Fruit fly (Drosophila melanogaster) whole organism, adult: ENCODE data around the gene tll.

Source experiments
- CG11617 ChIP-seq: fragments of 200-800 bp; sonication (Bioruptor generic); optimal IDR thresholded peaks from 2 replicates; lab custom pipeline; 2017; ENCODE audit warnings: mild to moderate bottlenecking, missing biosample characterization, missing genetic modification reagents, missing genetic modification characterization
- CG12768 ChIP-seq: fragments of 200-800 bp; sonication (Bioruptor generic); optimal IDR thresholded peaks from 2 replicates; lab custom pipeline; 2017; ENCODE audit warnings: missing biosample characterization, missing genetic modification characterization, mild to moderate bottlenecking, moderate library complexity, missing genetic modification reagents
- CG14711 ChIP-seq: fragments of 200-800 bp; sonication (Bioruptor generic); optimal IDR thresholded peaks from 2 replicates; lab custom pipeline; 2018; ENCODE audit warnings: missing biosample characterization, mild to moderate bottlenecking, missing genetic modification characterization, moderate library complexity
- CG1620 ChIP-seq: fragments of 200-800 bp; sonication (Bioruptor generic); optimal IDR thresholded peaks from 2 replicates; lab custom pipeline; 2016; ENCODE audit warnings: missing biosample characterization, missing genetic modification characterization
- CG33017 ChIP-seq: fragments of 200-800 bp; sonication (Bioruptor generic); optimal IDR thresholded peaks from 2 replicates; lab custom pipeline; 2018; ENCODE audit warnings: missing biosample characterization, mild to moderate bottlenecking, missing genetic modification characterization, moderate library complexity
- CG5204 ChIP-seq: fragments of 200-800 bp; sonication (Bioruptor generic); optimal IDR thresholded peaks from 2 replicates; lab custom pipeline; 2016; ENCODE audit warnings: missing biosample characterization, missing genetic modification characterization
- CG7045 ChIP-seq: fragments of 200-800 bp; sonication (Bioruptor generic); optimal IDR thresholded peaks from 2 replicates; lab custom pipeline; 2017; ENCODE audit warnings: missing biosample characterization, mild to moderate bottlenecking, missing genetic modification characterization
- CG7101 ChIP-seq: fragments of 200-800 bp; sonication (Bioruptor generic); optimal IDR thresholded peaks from 2 replicates; lab custom pipeline; 2018; ENCODE audit warnings: missing biosample characterization, mild to moderate bottlenecking, missing genetic modification characterization, moderate library complexity
- Clk ChIP-seq: fragments of 200-800 bp; sonication (Bioruptor generic); optimal IDR thresholded peaks from 2 replicates; lab custom pipeline; 2017; ENCODE audit warnings: missing biosample characterization, missing genetic modification characterization
- Crg-1 ChIP-seq: fragments of 200-800 bp; sonication (Bioruptor generic); optimal IDR thresholded peaks from 2 replicates; lab custom pipeline; 2016; ENCODE audit warnings: missing biosample characterization, missing genetic modification characterization
- Hr96 ChIP-seq: fragments of 200-800 bp; sonication (Bioruptor generic); optimal IDR thresholded peaks from 2 replicates; lab custom pipeline; 2016; ENCODE audit warnings: missing biosample characterization, missing genetic modification characterization
- Mnt ChIP-seq: fragments of 200-800 bp; sonication (Bioruptor generic); optimal IDR thresholded peaks from 2 replicates; lab custom pipeline; 2016; ENCODE audit warnings: missing biosample characterization, mild to moderate bottlenecking, missing genetic modification characterization
- bab1 ChIP-seq: fragments of 200-800 bp; sonication (Bioruptor generic); optimal IDR thresholded peaks from 3 replicates; lab custom pipeline; 2019; ENCODE audit warnings: missing biosample characterization, mild to moderate bottlenecking, missing genetic modification characterization, moderate library complexity
- cic ChIP-seq: fragments of 200-800 bp; sonication (Bioruptor generic); optimal IDR thresholded peaks from 2 replicates; lab custom pipeline; 2017; ENCODE audit warnings: missing biosample characterization, mild to moderate bottlenecking, missing genetic modification characterization, moderate library complexity
- cnc ChIP-seq, 2 experiments: fragments of >200 bp; optimal IDR thresholded peaks; 2 replicates each; lab custom pipeline; 2017
- kay ChIP-seq: fragments of 200-800 bp; sonication (Bioruptor generic); peaks from one replicate; lab custom pipeline; 2016; ENCODE audit warnings: missing biosample characterization, missing genetic modification characterization, borderline replicate concordance
- ovo ChIP-seq: fragments of 200-800 bp; sonication (Bioruptor generic); optimal IDR thresholded peaks from 2 replicates; lab custom pipeline; 2016; ENCODE audit warnings: missing biosample characterization, missing genetic modification characterization
- pad ChIP-seq: fragments of 200-800 bp; sonication (Bioruptor generic); optimal IDR thresholded peaks from 3 replicates; lab custom pipeline; 2017; ENCODE audit warnings: missing biosample characterization, missing genetic modification characterization, mild to moderate bottlenecking, moderate library complexity, missing genetic modification reagents
- tj ChIP-seq: fragments of 200-800 bp; sonication (Bioruptor generic); optimal IDR thresholded peaks from 3 replicates; lab custom pipeline; 2017; ENCODE audit warnings: missing biosample characterization, mild to moderate bottlenecking, missing genetic modification characterization, moderate library complexity
- toe ChIP-seq: fragments of 200-800 bp; sonication (Bioruptor generic); optimal IDR thresholded peaks from 2 replicates; lab custom pipeline; 2016; ENCODE audit warnings: missing biosample characterization, missing genetic modification characterization

tll gene

DNA sequence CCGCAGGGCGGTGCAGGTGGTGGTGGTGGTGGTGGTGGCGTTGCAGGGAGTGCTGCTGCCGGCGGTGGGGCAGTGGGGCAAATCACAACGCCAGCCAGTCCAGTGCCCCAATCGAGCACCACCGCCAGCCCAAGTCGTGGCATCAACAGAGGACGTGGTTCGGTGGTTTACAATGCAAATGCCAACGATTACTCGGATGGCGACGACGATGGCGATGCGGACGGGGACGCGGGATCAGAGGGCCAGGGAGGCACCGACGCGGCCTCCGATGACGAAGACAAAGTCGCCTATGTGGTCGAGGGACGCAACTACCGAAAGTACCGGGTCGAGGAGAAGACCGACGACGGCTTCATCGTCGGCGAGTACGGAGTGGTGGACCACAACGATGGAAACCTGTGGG is 11.4 kb upstream of the tll start:
- TF ChIP-seq CG7045 (GFP tag; lab: Kevin White, UChicago) (no peak), CG33017 (no peak), cnc (optimal IDR thresholded peaks at IDR 0.05; lab: Kevin White, UChicago) (no peak), Clk (no peak), CG14711 (tag; lab: Kevin White, UChicago) (no peak), CG1620 (GFP tag; lab: Kevin White, UChicago) (no peak), cic (GFP tag; lab: Kevin White, UChicago) (no peak), Crg-1 (GFP tag; lab: Kevin White, UChicago) (no peak), bab1 (GFP tag; lab: Kevin White, UChicago) (no peak), CG5204 (no peak), ovo (GFP tag; lab: Kevin White, UChicago) (no peak), pad (no peak), CG11617 (GFP tag; lab: Kevin White, UChicago) (no peak), toe (GFP tag; lab: Kevin White, UChicago) (no peak), kay (GFP tag; lab: Kevin White, UChicago) (no peak), Hr96 (no peak), CG7101 (tag; lab: Kevin White, UChicago) (no peak), tj (GFP tag; lab: Kevin White, UChicago) (no peak), Mnt (no peak), CG12768 (GFP tag; lab: Kevin White, UChicago) (no peak)

- no peak for TF ChIP-seq cic (GFP tag; lab: Kevin White, UChicago)
- no peak for TF ChIP-seq toe (GFP tag; lab: Kevin White, UChicago)
- TF ChIP-seq Clk: no peak
- no peak for TF ChIP-seq CG7101 (tag; lab: Kevin White, UChicago)
- no peak for TF ChIP-seq Hr96
- no peak for TF ChIP-seq cnc (optimal IDR thresholded peaks at IDR 0.05; lab: Kevin White, UChicago)
- no peak for TF ChIP-seq CG7045 (GFP tag; lab: Kevin White, UChicago)
- no peak for TF ChIP-seq kay (GFP tag; lab: Kevin White, UChicago)
- no peak for TF ChIP-seq bab1 (GFP tag; lab: Kevin White, UChicago)
- TF ChIP-seq CG14711 (tag; lab: Kevin White, UChicago): no peak
- TF ChIP-seq CG1620 (GFP tag; lab: Kevin White, UChicago): no peak
- TF ChIP-seq CG33017: no peak
- TF ChIP-seq tj (GFP tag; lab: Kevin White, UChicago): no peak
- no peak for TF ChIP-seq CG11617 (GFP tag; lab: Kevin White, UChicago)
- no peak for TF ChIP-seq ovo (GFP tag; lab: Kevin White, UChicago)
- TF ChIP-seq Mnt: no peak
- no peak for TF ChIP-seq CG5204
- no peak for TF ChIP-seq pad
Measured at dm6 chr3R:30842199-30842598, 9.9 kb upstream of the tll start.

- TF ChIP-seq cnc (optimal IDR thresholded peaks at IDR 0.05; lab: Kevin White, UChicago): no peak
- no peak for TF ChIP-seq CG7101 (tag; lab: Kevin White, UChicago)
- TF ChIP-seq bab1 (GFP tag; lab: Kevin White, UChicago): no peak
- TF ChIP-seq CG7045 (GFP tag; lab: Kevin White, UChicago): no peak
- TF ChIP-seq CG11617 (GFP tag; lab: Kevin White, UChicago): no peak
- TF ChIP-seq Mnt: no peak
- no peak for TF ChIP-seq Hr96
- TF ChIP-seq CG33017: no peak
- TF ChIP-seq kay (GFP tag; lab: Kevin White, UChicago): no peak
- TF ChIP-seq CG12768 (GFP tag; lab: Kevin White, UChicago): no peak
- no peak for TF ChIP-seq ovo (GFP tag; lab: Kevin White, UChicago)
- no peak for TF ChIP-seq cic (GFP tag; lab: Kevin White, UChicago)
- TF ChIP-seq CG14711 (tag; lab: Kevin White, UChicago): no peak
- TF ChIP-seq tj (GFP tag; lab: Kevin White, UChicago): no peak
- no peak for TF ChIP-seq pad
- TF ChIP-seq CG1620 (GFP tag; lab: Kevin White, UChicago): no peak
- TF ChIP-seq CG5204: no peak
- TF ChIP-seq toe (GFP tag; lab: Kevin White, UChicago): no peak
- no peak for TF ChIP-seq Crg-1 (GFP tag; lab: Kevin White, UChicago)
Measured at dm6 chr3R:30842639-30843476, 9.3 kb upstream of the tll start.

DNA sequence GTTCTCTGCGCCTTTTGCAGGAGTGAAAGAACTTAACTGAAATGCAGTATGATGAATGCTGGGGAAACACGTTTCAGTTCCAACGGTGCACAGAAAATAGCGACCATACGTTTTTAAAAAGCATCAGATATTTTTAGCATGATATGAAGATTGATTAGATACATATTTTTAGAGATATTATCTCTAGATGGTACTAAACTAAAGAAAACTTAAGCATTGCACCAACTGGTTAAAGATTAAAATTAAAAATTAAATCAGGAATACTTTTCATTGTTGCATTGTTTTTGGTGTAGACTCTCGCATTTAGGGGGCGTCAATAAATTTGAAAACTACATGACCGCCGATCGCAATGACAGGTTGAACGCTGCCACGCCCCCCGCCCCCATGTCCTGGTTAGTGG is 8.4 kb upstream of the tll start:
- no peak for TF ChIP-seq CG7045 (GFP tag; lab: Kevin White, UChicago)
- TF ChIP-seq Crg-1 (GFP tag; lab: Kevin White, UChicago): no peak
- TF ChIP-seq CG12768 (GFP tag; lab: Kevin White, UChicago): no peak
- TF ChIP-seq CG5204: no peak
- TF ChIP-seq Mnt: no peak

DNA sequence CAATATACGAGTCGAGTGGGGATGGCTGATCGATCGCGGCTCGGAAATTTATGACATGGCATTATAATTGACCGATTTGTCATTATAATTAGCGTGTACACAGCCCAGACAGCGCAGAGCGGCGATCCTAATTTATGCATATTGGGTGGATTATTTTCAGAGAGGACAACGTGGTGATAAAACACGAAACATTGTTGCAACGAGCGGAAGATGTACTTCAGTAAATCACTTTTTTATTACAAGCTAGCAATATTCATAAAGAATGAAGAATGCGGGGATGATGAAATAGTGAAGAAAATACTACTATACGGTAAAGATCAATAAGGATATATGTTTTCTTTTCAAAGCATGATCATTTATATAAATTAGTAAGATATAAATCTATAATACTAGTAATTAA is 7.7 kb upstream of the tll start:
- no peak for TF ChIP-seq CG14711 (tag; lab: Kevin White, UChicago)
- TF ChIP-seq ovo (GFP tag; lab: Kevin White, UChicago): no peak
- no peak for TF ChIP-seq tj (GFP tag; lab: Kevin White, UChicago)
- TF ChIP-seq CG1620 (GFP tag; lab: Kevin White, UChicago): no peak
- TF ChIP-seq Hr96: no peak
- TF ChIP-seq toe (GFP tag; lab: Kevin White, UChicago): no peak
- TF ChIP-seq CG11617 (GFP tag; lab: Kevin White, UChicago): no peak
- no peak for TF ChIP-seq Mnt
- TF ChIP-seq kay (GFP tag; lab: Kevin White, UChicago): no peak
- TF ChIP-seq CG12768 (GFP tag; lab: Kevin White, UChicago): no peak
- no peak for TF ChIP-seq bab1 (GFP tag; lab: Kevin White, UChicago)
